Worm (Caenorhabditis elegans) whole organism, L3 larva: ENCODE data around the gene cyn-9.

Experiments
- R02D3.7 ChIP-seq: fragments of 150-350 bp; optimal IDR thresholded peaks from 2 replicates; lab custom pipeline; 2014; ENCODE audit warnings: missing biosample characterization, missing genetic modification characterization
- ZK546.5 ChIP-seq: sonication (generic microtip); optimal IDR thresholded peaks from 2 replicates; lab custom pipeline; 2017; ENCODE audit warnings: missing biosample characterization, missing genetic modification characterization
- aly-2 ChIP-seq: fragments of 150-350 bp; optimal IDR thresholded peaks from 2 replicates; lab custom pipeline; 2014; ENCODE audit warnings: missing biosample characterization, missing genetic modification characterization
- ama-1 ChIP-seq: fragments of 150-350 bp; optimal IDR thresholded peaks from 2 replicates; lab custom pipeline; 2018
- ceh-16 ChIP-seq: sonication (generic microtip); optimal IDR thresholded peaks from 2 replicates; lab custom pipeline; 2017; ENCODE audit warnings: missing biosample characterization, missing genetic modification characterization
- ceh-9 ChIP-seq: sonication (generic microtip); optimal IDR thresholded peaks from 2 replicates; lab custom pipeline; 2018; ENCODE audit warnings: missing biosample characterization, missing genetic modification characterization
- daf-12 ChIP-seq: fragments of 150-350 bp; optimal IDR thresholded peaks from 2 replicates; lab custom pipeline; 2014; ENCODE audit warnings: missing biosample characterization, missing genetic modification reagents, missing genetic modification characterization
- egl-27 ChIP-seq: sonication (generic microtip); optimal IDR thresholded peaks from 4 replicates; lab custom pipeline; 2017; ENCODE audit warnings: missing biosample characterization, missing genetic modification reagents, missing genetic modification characterization
- egl-5 ChIP-seq: fragments of 150-350 bp; optimal IDR thresholded peaks from 2 replicates; lab custom pipeline; 2017; ENCODE audit warnings: missing biosample characterization, missing genetic modification reagents, missing genetic modification characterization, inconsistent platforms
- elt-1 ChIP-seq: fragments of 150-350 bp; optimal IDR thresholded peaks from 2 replicates; lab custom pipeline; 2014; ENCODE audit warnings: missing biosample characterization, missing genetic modification characterization
- elt-2 ChIP-seq: sonication (generic microtip); optimal IDR thresholded peaks from 2 replicates; lab custom pipeline; 2016; ENCODE audit warnings: missing genetic modification reagents, mild to moderate bottlenecking, missing genetic modification characterization, missing compliant biosample characterization
- eor-1 ChIP-seq, 2 experiments: fragments of 150-350 bp; optimal IDR thresholded peaks; 2 replicates each; lab custom pipeline; 2014 to 2018; ENCODE audit warnings: missing biosample characterization in 2 of 2, missing genetic modification characterization in 2 of 2
- fkh-10 ChIP-seq: sonication (generic microtip); optimal IDR thresholded peaks from 2 replicates; lab custom pipeline; 2017; ENCODE audit warnings: missing biosample characterization, missing genetic modification reagents, missing genetic modification characterization
- fkh-2 ChIP-seq: fragments of 150-350 bp; optimal IDR thresholded peaks from 2 replicates; lab custom pipeline; 2014; ENCODE audit warnings: missing biosample characterization, missing genetic modification reagents, missing genetic modification characterization
- fos-1 ChIP-seq: fragments of 150-350 bp; optimal IDR thresholded peaks from 2 replicates; lab custom pipeline; 2014; ENCODE audit warnings: missing biosample characterization, missing genetic modification characterization
- hmg-11 ChIP-seq: sonication (generic microtip); optimal IDR thresholded peaks from 2 replicates; lab custom pipeline; 2016; ENCODE audit warnings: missing genetic modification characterization, missing compliant biosample characterization
- jun-1 ChIP-seq: fragments of 150-350 bp; optimal IDR thresholded peaks from 2 replicates; lab custom pipeline; 2014; ENCODE audit warnings: missing biosample characterization, missing genetic modification reagents, missing genetic modification characterization
- lin-15B ChIP-seq: fragments of 150-350 bp; optimal IDR thresholded peaks from 2 replicates; lab custom pipeline; 2014; ENCODE audit warnings: missing biosample characterization, missing genetic modification characterization
- lin-39 ChIP-seq: fragments of 150-350 bp; optimal IDR thresholded peaks from 2 replicates; lab custom pipeline; 2018; ENCODE audit warnings: missing biosample characterization, missing genetic modification reagents, missing genetic modification characterization
- lsy-12 ChIP-seq: sonication (generic microtip); optimal IDR thresholded peaks from 2 replicates; lab custom pipeline; 2016; ENCODE audit warnings: mild to moderate bottlenecking, missing genetic modification characterization, missing compliant biosample characterization
- mdl-1 ChIP-seq: fragments of 150-350 bp; optimal IDR thresholded peaks from 2 replicates; lab custom pipeline; 2014; ENCODE audit warnings: missing biosample characterization, missing genetic modification characterization
- mml-1 ChIP-seq: fragments of 150-350 bp; sonication (generic microtip); optimal IDR thresholded peaks from 3 replicates; lab custom pipeline; 2014; ENCODE audit warnings: missing biosample characterization, missing genetic modification characterization
- nfya-1 ChIP-seq: sonication (generic microtip); optimal IDR thresholded peaks from 2 replicates; lab custom pipeline; 2017; ENCODE audit warnings: missing genetic modification characterization, mild to moderate bottlenecking, missing compliant biosample characterization, antibody characterized with exemption, moderate library complexity; ENCODE audit not compliant: insufficient read depth
- nhr-11 ChIP-seq: fragments of 150-350 bp; optimal IDR thresholded peaks from 2 replicates; lab custom pipeline; 2014; ENCODE audit warnings: missing biosample characterization, missing genetic modification characterization
- nhr-12 ChIP-seq: fragments of 150-350 bp; optimal IDR thresholded peaks from 2 replicates; lab custom pipeline; 2014; ENCODE audit warnings: missing biosample characterization, missing genetic modification characterization
- nhr-23 ChIP-seq: fragments of 150-350 bp; optimal IDR thresholded peaks from 2 replicates; lab custom pipeline; 2014; ENCODE audit warnings: missing biosample characterization, missing genetic modification reagents, missing genetic modification characterization
- nhr-25 ChIP-seq: sonication (generic microtip); optimal IDR thresholded peaks from 2 replicates; lab custom pipeline; 2017; ENCODE audit warnings: missing biosample characterization, missing genetic modification characterization
- nhr-28 ChIP-seq: fragments of 150-350 bp; optimal IDR thresholded peaks from 2 replicates; lab custom pipeline; 2014; ENCODE audit warnings: missing biosample characterization, missing genetic modification characterization
- nhr-43 ChIP-seq: sonication (generic microtip); optimal IDR thresholded peaks from 2 replicates; lab custom pipeline; 2016; ENCODE audit warnings: mild to moderate bottlenecking, missing genetic modification characterization, missing compliant biosample characterization; ENCODE audit not compliant: poor library complexity, severe bottlenecking
- nhr-77 ChIP-seq: fragments of 150-350 bp; optimal IDR thresholded peaks from 2 replicates; lab custom pipeline; 2014; ENCODE audit warnings: missing biosample characterization, missing genetic modification characterization
- pha-4 ChIP-seq: fragments of 150-350 bp; optimal IDR thresholded peaks from 2 replicates; lab custom pipeline; 2014; ENCODE audit warnings: missing biosample characterization, missing genetic modification reagents, missing genetic modification characterization
- pqm-1 ChIP-seq: fragments of 150-350 bp; optimal IDR thresholded peaks from 2 replicates; lab custom pipeline; 2017; ENCODE audit warnings: missing biosample characterization, missing genetic modification characterization, inconsistent platforms
- sea-2 ChIP-seq: fragments of 150-350 bp; sonication (generic microtip); optimal IDR thresholded peaks from 4 replicates; lab custom pipeline; 2014; ENCODE audit warnings: missing biosample characterization, missing genetic modification reagents, missing genetic modification characterization
- skn-1 ChIP-seq: fragments of 150-350 bp; optimal IDR thresholded peaks from 2 replicates; lab custom pipeline; 2014; ENCODE audit warnings: missing biosample characterization, missing genetic modification characterization
- snpc-4 ChIP-seq: fragments of 150-350 bp; optimal IDR thresholded peaks from 2 replicates; lab custom pipeline; 2014; ENCODE audit warnings: missing biosample characterization, missing genetic modification characterization
- tbx-2 ChIP-seq: sonication (generic microtip); optimal IDR thresholded peaks from 2 replicates; lab custom pipeline; 2016; ENCODE audit warnings: mild to moderate bottlenecking, missing genetic modification characterization, missing compliant biosample characterization
- unc-39 ChIP-seq: sonication (generic microtip); optimal IDR thresholded peaks from 4 replicates; lab custom pipeline; 2017; ENCODE audit warnings: missing biosample characterization, missing genetic modification characterization
- unc-62 ChIP-seq: fragments of 150-350 bp; sonication (generic microtip); optimal IDR thresholded peaks from 4 replicates; lab custom pipeline; 2014; ENCODE audit warnings: missing biosample characterization, missing genetic modification reagents, missing genetic modification characterization
- zag-1 ChIP-seq: fragments of 150-350 bp; optimal IDR thresholded peaks from 2 replicates; lab custom pipeline; 2014; ENCODE audit warnings: missing biosample characterization, missing genetic modification characterization
- ztf-11 ChIP-seq: fragments of 150-350 bp; optimal IDR thresholded peaks from 2 replicates; lab custom pipeline; 2014; ENCODE audit warnings: missing biosample characterization, missing genetic modification characterization
- ztf-4 ChIP-seq: fragments of 150-350 bp; optimal IDR thresholded peaks from 2 replicates; lab custom pipeline; 2014; ENCODE audit warnings: missing biosample characterization, missing genetic modification characterization

cyn-9 gene

ce11 chrIII:3704967-3705366 lies 5.5 kb upstream of the cyn-9 start, which contains the start of gene wdr-5.1:
wdr-5.1 (plus strand) TSS chrIII:3705285.
- TF ChIP-seq aly-2 (tag; lab: Kevin White, UChicago) (no peak), snpc-4 (tag; lab: Kevin White, UChicago) (no peak), nfya-1 (tag; lab: Kevin White, UChicago) (peak; percentile 45), hmg-11 (tag; lab: Kevin White, UChicago) (peak; percentile 46), lsy-12 (no peak), skn-1 (tag; lab: Kevin White, UChicago) (no peak), mdl-1 (no peak), pha-4 (tag; lab: Kevin White, UChicago) (peak; percentile 37), unc-62 (GFP tag; lab: Kevin White, UChicago) (no peak), zag-1 (tag; lab: Kevin White, UChicago) (no peak), elt-2 (tag; lab: Kevin White, UChicago) (no peak), nhr-43 (tag; lab: Kevin White, UChicago) (peak; percentile 48), nhr-23 (tag; lab: Kevin White, UChicago) (peak; percentile 52), mml-1 (no peak), unc-39 (tag; lab: Kevin White, UChicago) (no peak), ztf-4 (no peak), fos-1 (tag; lab: Kevin White, UChicago) (no peak), egl-5 (tag; lab: Kevin White, UChicago) (no peak), nhr-25 (tag; lab: Kevin White, UChicago) (peak; percentile 30), ama-1 (lab: Kevin White, UChicago) (peak; percentile 64), lin-15B (tag; lab: Kevin White, UChicago) (peak; percentile 43), nhr-12 (tag; lab: Kevin White, UChicago) (no peak)

ce11 chrIII:3703397-3703796 lies 4.0 kb upstream of the cyn-9 start, which contains the start of gene C14B1.3:
C14B1.3 (plus strand) TSS chrIII:3703564.
- TF ChIP-seq ceh-16 (tag; lab: Kevin White, UChicago): no peak
- TF ChIP-seq ama-1 (lab: Kevin White, UChicago): peak; percentile 1
- no peak for TF ChIP-seq nhr-28 (tag; lab: Kevin White, UChicago)
- TF ChIP-seq lsy-12: no peak
- TF ChIP-seq pqm-1 (tag; lab: Kevin White, UChicago): no peak
- peak; percentile 69 for TF ChIP-seq jun-1
- TF ChIP-seq lin-39: no peak
- TF ChIP-seq ceh-9 (tag; lab: Kevin White, UChicago): no peak
- no peak for TF ChIP-seq fkh-10
- TF ChIP-seq ztf-11 (tag; lab: Kevin White, UChicago): no peak
- TF ChIP-seq egl-27 (tag; lab: Kevin White, UChicago): no peak
- TF ChIP-seq eor-1 (tag; optimal IDR thresholded peaks at IDR 0.05; lab: Kevin White, UChicago): no peak
- no peak for TF ChIP-seq nhr-25 (tag; lab: Kevin White, UChicago)
- no peak for TF ChIP-seq mml-1
- no peak for TF ChIP-seq fkh-2 (tag; lab: Kevin White, UChicago)
- peak; percentile 12 for TF ChIP-seq snpc-4 (tag; lab: Kevin White, UChicago)
- TF ChIP-seq fos-1 (tag; lab: Kevin White, UChicago): no peak
- TF ChIP-seq zag-1 (tag; lab: Kevin White, UChicago): no peak
- no peak for TF ChIP-seq ZK546.5 (tag; lab: Kevin White, UChicago)
- peak; percentile 20 for TF ChIP-seq lin-15B (tag; lab: Kevin White, UChicago)
- TF ChIP-seq pha-4 (tag; lab: Kevin White, UChicago): peak; percentile 50
- TF ChIP-seq nfya-1 (tag; lab: Kevin White, UChicago): peak; percentile 65
- no peak for TF ChIP-seq daf-12
- no peak for TF ChIP-seq elt-1 (tag; lab: Kevin White, UChicago)
- no peak for TF ChIP-seq tbx-2 (tag; lab: Kevin White, UChicago)
- no peak for TF ChIP-seq unc-39 (tag; lab: Kevin White, UChicago)
- TF ChIP-seq sea-2 (GFP tag; lab: Kevin White, UChicago): no peak
- TF ChIP-seq ztf-4: no peak
- TF ChIP-seq nhr-11 (tag; lab: Kevin White, UChicago): no peak
- no peak for TF ChIP-seq R02D3.7 (tag; lab: Kevin White, UChicago)
- no peak for TF ChIP-seq aly-2 (tag; lab: Kevin White, UChicago)
- TF ChIP-seq nhr-77 (tag; lab: Kevin White, UChicago): no peak
- TF ChIP-seq nhr-23 (tag; lab: Kevin White, UChicago): peak; percentile 45
- peak; percentile 21 for TF ChIP-seq elt-2 (tag; lab: Kevin White, UChicago)
- no peak for TF ChIP-seq egl-5 (tag; lab: Kevin White, UChicago)
- TF ChIP-seq mdl-1: no peak
